Fruit fly (Drosophila melanogaster): ENCODE measurements around the gene eIF3e.

Gene eIF3e

DNA sequence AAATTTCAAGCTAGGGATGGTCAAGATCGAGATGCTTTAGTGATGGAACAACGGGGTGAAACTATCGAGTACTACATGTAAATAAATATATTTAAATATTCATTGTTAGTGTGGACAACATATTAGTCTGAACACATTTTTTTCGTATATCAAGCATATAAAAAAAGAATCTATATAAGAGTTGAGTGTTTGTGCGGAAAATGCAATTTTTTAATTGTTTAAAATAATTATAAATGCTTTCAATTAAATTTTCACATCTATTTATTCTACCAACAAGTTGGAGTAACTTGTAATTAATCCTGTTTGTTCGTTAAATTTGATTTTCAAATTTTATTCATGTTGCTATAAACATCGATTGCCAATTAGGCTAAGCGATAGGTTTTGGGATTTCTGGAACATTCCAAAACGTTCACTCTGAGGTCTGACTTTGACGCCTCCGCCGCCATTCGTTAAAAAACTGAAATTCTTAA is 7.0 kb downstream of the eIF3e start, which contains the start of the genes mus302 and CG9705 (continued):
- no peak for TF ChIP-seq CG15073 (GFP tag; optimal IDR thresholded peaks at IDR 0.05)
- TF ChIP-seq Ssrp (tag; optimal IDR thresholded peaks at IDR 0.05) = peak; percentile 56
- TF ChIP-seq Xrp1 (GFP tag; IDR thresholded peaks at IDR 0.05) = peak; percentile 45; the same call in 1 of the 2 replicates
- no peak for TF ChIP-seq oc (tag; optimal IDR thresholded peaks at IDR 0.05)
- no peak for TF ChIP-seq CG12071 (GFP tag; optimal IDR thresholded peaks at IDR 0.05)
- peak; percentile 30 for TF ChIP-seq Chrac-16 (GFP tag; optimal IDR thresholded peaks at IDR 0.05)
- TF ChIP-seq bsh (GFP tag; optimal IDR thresholded peaks at IDR 0.05) = peak in 1 of 2 experiments; percentile 28
- peak; percentile 54 for TF ChIP-seq CG4424 (GFP tag; optimal IDR thresholded peaks at IDR 0.05)
- TF ChIP-seq sima (GFP tag; optimal IDR thresholded peaks at IDR 0.05) = no peak
- no peak for TF ChIP-seq mirr (GFP tag; optimal IDR thresholded peaks at IDR 0.05)
- peak; percentile 56 for TF ChIP-seq CG9817 (tag; optimal IDR thresholded peaks at IDR 0.05)
- TF ChIP-seq CG17568 (GFP tag; optimal IDR thresholded peaks at IDR 0.05) = no peak
- TF ChIP-seq CG1832 (GFP tag; optimal IDR thresholded peaks at IDR 0.05) = no peak
- peak; percentile 30 for TF ChIP-seq CG13296 (GFP tag; optimal IDR thresholded peaks at IDR 0.05)
- TF ChIP-seq CG12659 (GFP tag; optimal IDR thresholded peaks at IDR 0.05) = peak; percentile 67
- no peak for TF ChIP-seq CG32767 (GFP tag; IDR thresholded peaks at IDR 0.05)
- peak; percentile 34 for TF ChIP-seq tin (GFP tag; optimal IDR thresholded peaks at IDR 0.05)
- no peak for TF ChIP-seq wdn (GFP tag; IDR thresholded peaks at IDR 0.05)
- no peak for TF ChIP-seq Taf1 (GFP tag; IDR thresholded peaks at IDR 0.05)
- no peak for TF ChIP-seq CG12744 (GFP tag; optimal IDR thresholded peaks at IDR 0.05)
- TF ChIP-seq CG7963 (GFP tag; IDR thresholded peaks at IDR 0.05; ENCODE audit: partially characterized antibody) = 0 out of 3 replicates have a peak, but pooled peaks have one; percentile 16
- TF ChIP-seq CG7556 (GFP tag; optimal IDR thresholded peaks at IDR 0.05) = peak; percentile 28
- TF ChIP-seq Optix (GFP tag; IDR thresholded peaks at IDR 0.05) = no peak
- no peak for TF ChIP-seq tio (GFP tag; optimal IDR thresholded peaks at IDR 0.05)
- no peak for TF ChIP-seq CG4707 (GFP tag; optimal IDR thresholded peaks at IDR 0.05)
- peak; percentile 55 for TF ChIP-seq CG2120 (GFP tag; optimal IDR thresholded peaks at IDR 0.05)
- no peak for TF ChIP-seq CG12299 (tag; optimal IDR thresholded peaks at IDR 0.05)
- no peak for TF ChIP-seq Doc2 (GFP tag; IDR thresholded peaks at IDR 0.05)
- no peak for TF ChIP-seq sens-2 (GFP tag; IDR thresholded peaks at IDR 0.05)
- TF ChIP-seq Sin3A (optimal IDR thresholded peaks at IDR 0.05) = peak; percentile 60
- TF ChIP-seq CG10366 (GFP tag; IDR thresholded peaks at IDR 0.05) = peak; percentile 38; the same call in 1 of the 2 replicates
- TF ChIP-seq Deaf1 (tag; optimal IDR thresholded peaks at IDR 0.05) = no peak
- TF ChIP-seq CG10565 (GFP tag; optimal IDR thresholded peaks at IDR 0.05) = no peak
- TF ChIP-seq E2f1 (GFP tag; IDR thresholded peaks at IDR 0.05) = peak; percentile 14; the same call in 1 of the 2 replicates
- TF ChIP-seq wek (GFP tag; optimal IDR thresholded peaks at IDR 0.05) = no peak
- peak in 1 of 3 experiments; percentile 70 for TF ChIP-seq lola (GFP tag; optimal IDR thresholded peaks at IDR 0.05)
- TF ChIP-seq CG6791 (GFP tag; IDR thresholded peaks at IDR 0.05; ENCODE audit: partially characterized antibody) = no peak; the same call in 2 of the 3 replicates
- peak; percentile 14 to 26 for TF ChIP-seq Pdp1 (GFP tag; optimal IDR thresholded peaks at IDR 0.05)
- no peak for TF ChIP-seq Oaz (GFP tag; IDR thresholded peaks at IDR 0.05)
- TF ChIP-seq ase (GFP tag; IDR thresholded peaks at IDR 0.05) = no peak
- no peak for TF ChIP-seq ato (GFP tag; IDR thresholded peaks at IDR 0.05; ENCODE audit: partially characterized antibody)
- TF ChIP-seq ham (GFP tag; IDR thresholded peaks at IDR 0.05) = no peak
- TF ChIP-seq Lhr (GFP tag; optimal IDR thresholded peaks at IDR 0.05) = peak; percentile 61
- peak; percentile 22 for TF ChIP-seq fd3F (GFP tag; optimal IDR thresholded peaks at IDR 0.05)
- TF ChIP-seq CG14860 (GFP tag; IDR thresholded peaks at IDR 0.05; ENCODE audit: partially characterized antibody) = peak; percentile 61
- 0 out of 3 replicates have a peak, but pooled peaks have one; percentile 30 for TF ChIP-seq dysf (GFP tag; IDR thresholded peaks at IDR 0.05)
- TF ChIP-seq lmd (GFP tag; IDR thresholded peaks at IDR 0.05) = peak; percentile 26; the same call in 1 of the 2 replicates
- TF ChIP-seq CG15514 (GFP tag; optimal IDR thresholded peaks at IDR 0.05) = no peak
- no peak for TF ChIP-seq CG18011 (GFP tag; optimal IDR thresholded peaks at IDR 0.05)
- peak; percentile 38 for TF ChIP-seq NfI (GFP tag; optimal IDR thresholded peaks at IDR 0.05)
